Fruit fly (Drosophila melanogaster) whole organism, embryonic: ENCODE measurements around the gene hry.

Experiments
- Ada2b ChIP-seq: fragments of 200-800 bp; sonication (Bioruptor generic); IDR thresholded peaks from 2 replicates; pipeline ENCODE4 v1.3.6; 2022; ENCODE audit warnings: missing biosample characterization, missing genetic modification characterization
- Blimp-1 ChIP-seq: fragments of 200-800 bp; sonication (Bioruptor generic); optimal IDR thresholded peaks from 3 replicates; lab custom pipeline; 2018; ENCODE audit warnings: missing biosample characterization, missing genetic modification characterization, mild to moderate bottlenecking, moderate library complexity, missing genetic modification reagents
- CG10366 ChIP-seq: fragments of 200-800 bp; sonication (Bioruptor generic); IDR thresholded peaks from 2 replicates; pipeline ENCODE4 v1.3.6; 2022; ENCODE audit warnings: missing biosample characterization, missing genetic modification characterization
- CG10543 ChIP-seq: fragments of 200-800 bp; sonication (Bioruptor generic); optimal IDR thresholded peaks from 3 replicates; lab custom pipeline; 2017; ENCODE audit warnings: missing biosample characterization, mild to moderate bottlenecking, missing genetic modification characterization, moderate library complexity
- CG12744 ChIP-seq: fragments of 200-800 bp; sonication (Bioruptor generic); optimal IDR thresholded peaks from 2 replicates; lab custom pipeline; 2016; ENCODE audit warnings: missing biosample characterization, missing genetic modification characterization
- CG12769 ChIP-seq: fragments of 200-800 bp; sonication (Bioruptor generic); optimal IDR thresholded peaks from 2 replicates; lab custom pipeline; 2019; ENCODE audit warnings: missing biosample characterization, mild to moderate bottlenecking, missing genetic modification characterization, moderate library complexity
- CG13624 ChIP-seq: fragments of 200-800 bp; sonication (Bioruptor generic); optimal IDR thresholded peaks from 2 replicates; lab custom pipeline; 2016; ENCODE audit warnings: missing biosample characterization, missing genetic modification characterization
- CG13894 ChIP-seq: fragments of 200-800 bp; sonication (Bioruptor generic); optimal IDR thresholded peaks from 3 replicates; lab custom pipeline; 2018; ENCODE audit warnings: missing biosample characterization, mild to moderate bottlenecking, missing genetic modification characterization, moderate library complexity
- CG31365 ChIP-seq: fragments of 200-800 bp; sonication (Bioruptor generic); optimal IDR thresholded peaks from 2 replicates; lab custom pipeline; 2018; ENCODE audit warnings: missing biosample characterization, mild to moderate bottlenecking, missing genetic modification characterization
- CG34376 ChIP-seq: fragments of 200-800 bp; sonication (Bioruptor generic); optimal IDR thresholded peaks from 2 replicates; lab custom pipeline; 2018; ENCODE audit warnings: missing biosample characterization, mild to moderate bottlenecking, missing genetic modification characterization
- CG7839 ChIP-seq: fragments of 200-800 bp; sonication (Bioruptor generic); optimal IDR thresholded peaks from 3 replicates; lab custom pipeline; 2018; ENCODE audit warnings: missing biosample characterization, mild to moderate bottlenecking, missing genetic modification characterization, moderate library complexity
- CG7987 ChIP-seq: fragments of 200-800 bp; sonication (Bioruptor generic); optimal IDR thresholded peaks from 2 replicates; lab custom pipeline; 2018; ENCODE audit warnings: missing biosample characterization, mild to moderate bottlenecking, missing genetic modification characterization, moderate library complexity
- CrebB ChIP-seq: fragments of 200-800 bp; sonication (Bioruptor generic); optimal IDR thresholded peaks from 3 replicates; lab custom pipeline; 2018; ENCODE audit warnings: missing biosample characterization, mild to moderate bottlenecking, missing genetic modification characterization
- Deaf1 ChIP-seq: fragments of 200-800 bp; optimal IDR thresholded peaks from 3 replicates; lab custom pipeline; 2019; ENCODE audit warnings: missing biosample characterization, mild to moderate bottlenecking, missing genetic modification characterization, moderate library complexity
- Dfd ChIP-seq, 2 experiments: fragments of >200 bp; optimal IDR thresholded peaks; 2 replicates each; lab custom pipeline; 2017; ENCODE audit warnings: missing biosample characterization in 2 of 2, missing genetic modification characterization in 2 of 2
- E2f1 ChIP-seq: fragments of 200-800 bp; sonication (Bioruptor generic); IDR thresholded peaks from 2 replicates; pipeline ENCODE4 v1.3.6; 2022; ENCODE audit warnings: missing biosample characterization, missing genetic modification characterization
- E2f2 ChIP-seq: fragments of 200-800 bp; sonication (Bioruptor generic); IDR thresholded peaks from 2 replicates; pipeline ENCODE4 v1.3.6; 2022; ENCODE audit warnings: missing biosample characterization, missing genetic modification characterization
- Gsc ChIP-seq: fragments of 200-800 bp; sonication (Bioruptor generic); IDR thresholded peaks from 2 replicates; pipeline ENCODE4 v1.3.6; 2022; ENCODE audit warnings: missing biosample characterization, missing genetic modification characterization
- Hey ChIP-seq: fragments of 200-800 bp; sonication (Bioruptor generic); optimal IDR thresholded peaks from 3 replicates; lab custom pipeline; 2018; ENCODE audit warnings: missing biosample characterization, mild to moderate bottlenecking, missing genetic modification characterization
- HmgZ ChIP-seq: fragments of 200-800 bp; sonication (Bioruptor generic); optimal IDR thresholded peaks from 2 replicates; lab custom pipeline; 2018; ENCODE audit warnings: missing biosample characterization, mild to moderate bottlenecking, missing genetic modification characterization
- Lpt ChIP-seq: fragments of >200 bp; optimal IDR thresholded peaks from 2 replicates; lab custom pipeline; 2018; ENCODE audit warnings: missing biosample characterization, missing genetic modification characterization
- Meics ChIP-seq: fragments of 200-800 bp; sonication (Bioruptor generic); optimal IDR thresholded peaks from 2 replicates; lab custom pipeline; 2017; ENCODE audit warnings: missing biosample characterization, mild to moderate bottlenecking, missing genetic modification characterization
- NFAT ChIP-seq: fragments of 200-800 bp; sonication (Bioruptor generic); IDR thresholded peaks from 2 replicates; pipeline ENCODE4 v1.3.6; 2022; ENCODE audit warnings: missing biosample characterization, missing genetic modification characterization
- Opbp ChIP-seq: fragments of 200-800 bp; sonication (Bioruptor generic); IDR thresholded peaks from 3 replicates; pipeline ENCODE4 v1.3.6; 2022; ENCODE audit warnings: missing biosample characterization, missing genetic modification characterization; ENCODE audit not compliant: partially characterized antibody
- Sox102F ChIP-seq: fragments of 200-800 bp; sonication (Bioruptor generic); optimal IDR thresholded peaks from 2 replicates; lab custom pipeline; 2018; ENCODE audit warnings: missing biosample characterization, mild to moderate bottlenecking, missing genetic modification characterization, moderate library complexity
- Usf ChIP-seq: fragments of 200-800 bp; sonication (Bioruptor generic); optimal IDR thresholded peaks from 2 replicates; lab custom pipeline; 2017; ENCODE audit warnings: missing genotype, missing biosample characterization, missing genetic modification characterization
- Xrp1 ChIP-seq: fragments of 200-800 bp; sonication (Bioruptor generic); IDR thresholded peaks from 2 replicates; pipeline ENCODE4 v1.3.6; 2022; ENCODE audit warnings: missing biosample characterization, missing genetic modification characterization
- ab ChIP-seq: fragments of 200-800 bp; sonication (Bioruptor generic); optimal IDR thresholded peaks from 2 replicates; lab custom pipeline; 2016; ENCODE audit warnings: missing biosample characterization, missing genetic modification characterization
- chinmo ChIP-seq: fragments of 200-800 bp; sonication (Bioruptor generic); IDR thresholded peaks from 4 replicates; pipeline ENCODE4 v1.3.6; 2022; ENCODE audit warnings: missing biosample characterization, missing genetic modification characterization; ENCODE audit not compliant: partially characterized antibody
- corto ChIP-seq: fragments of 200-800 bp; sonication (Bioruptor generic); optimal IDR thresholded peaks from 2 replicates; lab custom pipeline; 2016; ENCODE audit warnings: missing biosample characterization, mild to moderate bottlenecking, missing genetic modification characterization, moderate library complexity
- cwo ChIP-seq: fragments of 200-800 bp; sonication (Bioruptor generic); optimal IDR thresholded peaks from 3 replicates; lab custom pipeline; 2017; ENCODE audit warnings: missing biosample characterization, missing genetic modification characterization, mild to moderate bottlenecking, moderate library complexity, missing genetic modification reagents
- dm ChIP-seq: fragments of 200-800 bp; sonication (Bioruptor generic); optimal IDR thresholded peaks from 3 replicates; lab custom pipeline; 2016; ENCODE audit warnings: missing biosample characterization, missing genetic modification characterization
- exex ChIP-seq: fragments of 200-800 bp; sonication (Bioruptor generic); optimal IDR thresholded peaks from 4 replicates; lab custom pipeline; 2018; ENCODE audit warnings: missing biosample characterization, mild to moderate bottlenecking, missing genetic modification characterization, moderate library complexity
- gfzf ChIP-seq: fragments of 200-800 bp; sonication (Bioruptor generic); optimal IDR thresholded peaks from 2 replicates; lab custom pipeline; 2016; ENCODE audit warnings: missing biosample characterization, mild to moderate bottlenecking, missing genetic modification characterization, moderate library complexity
- grn ChIP-seq: fragments of 200-800 bp; sonication (Bioruptor generic); optimal IDR thresholded peaks from 3 replicates; lab custom pipeline; 2017; ENCODE audit warnings: missing biosample characterization, missing genetic modification characterization
- gro ChIP-seq: fragments of 200-800 bp; sonication (Bioruptor generic); optimal IDR thresholded peaks from 2 replicates; lab custom pipeline; 2016; ENCODE audit warnings: missing biosample characterization, missing genetic modification characterization
- pho ChIP-seq: fragments of 200-800 bp; sonication (Bioruptor generic); optimal IDR thresholded peaks from 2 replicates; lab custom pipeline; 2016; ENCODE audit warnings: missing biosample characterization, missing genetic modification characterization
- phol ChIP-seq: fragments of 200-800 bp; sonication (Bioruptor generic); optimal IDR thresholded peaks from 3 replicates; lab custom pipeline; 2018; ENCODE audit warnings: missing biosample characterization, mild to moderate bottlenecking, missing genetic modification characterization, moderate library complexity
- sd ChIP-seq: fragments of 200-800 bp; sonication (Bioruptor generic); optimal IDR thresholded peaks from 3 replicates; lab custom pipeline; 2018; ENCODE audit warnings: missing biosample characterization, mild to moderate bottlenecking, missing genetic modification characterization, moderate library complexity
- sens ChIP-seq: fragments of 200-800 bp; sonication (Bioruptor generic); peaks from one replicate; lab custom pipeline; 2016; ENCODE audit warnings: missing biosample characterization, missing genetic modification characterization
- sens-2 ChIP-seq: fragments of 200-800 bp; sonication (Bioruptor generic); IDR thresholded peaks from 2 replicates; pipeline ENCODE4 v1.3.6; 2022; ENCODE audit warnings: missing biosample characterization, missing genetic modification characterization
- sisA ChIP-seq: fragments of 200-800 bp; sonication (Bioruptor generic); IDR thresholded peaks from 2 replicates; pipeline ENCODE4 v1.3.6; 2022; ENCODE audit warnings: missing biosample characterization, missing genetic modification characterization
- sug ChIP-seq: fragments of 200-800 bp; optimal IDR thresholded peaks from 2 replicates; lab custom pipeline; 2019; ENCODE audit warnings: missing biosample characterization, mild to moderate bottlenecking, missing genetic modification characterization, moderate library complexity
- ttk ChIP-seq: fragments of 200-800 bp; sonication (Bioruptor generic); IDR thresholded peaks from 2 replicates; pipeline ENCODE4 v2.1.2; 2022; ENCODE audit warnings: missing biosample characterization, missing genetic modification characterization
- vnd ChIP-seq: fragments of 200-800 bp; sonication (Bioruptor generic); IDR thresholded peaks from 3 replicates; pipeline ENCODE4 v1.3.6; 2022; ENCODE audit warnings: missing biosample characterization, missing genetic modification characterization; ENCODE audit not compliant: partially characterized antibody

The hry gene

DNA sequence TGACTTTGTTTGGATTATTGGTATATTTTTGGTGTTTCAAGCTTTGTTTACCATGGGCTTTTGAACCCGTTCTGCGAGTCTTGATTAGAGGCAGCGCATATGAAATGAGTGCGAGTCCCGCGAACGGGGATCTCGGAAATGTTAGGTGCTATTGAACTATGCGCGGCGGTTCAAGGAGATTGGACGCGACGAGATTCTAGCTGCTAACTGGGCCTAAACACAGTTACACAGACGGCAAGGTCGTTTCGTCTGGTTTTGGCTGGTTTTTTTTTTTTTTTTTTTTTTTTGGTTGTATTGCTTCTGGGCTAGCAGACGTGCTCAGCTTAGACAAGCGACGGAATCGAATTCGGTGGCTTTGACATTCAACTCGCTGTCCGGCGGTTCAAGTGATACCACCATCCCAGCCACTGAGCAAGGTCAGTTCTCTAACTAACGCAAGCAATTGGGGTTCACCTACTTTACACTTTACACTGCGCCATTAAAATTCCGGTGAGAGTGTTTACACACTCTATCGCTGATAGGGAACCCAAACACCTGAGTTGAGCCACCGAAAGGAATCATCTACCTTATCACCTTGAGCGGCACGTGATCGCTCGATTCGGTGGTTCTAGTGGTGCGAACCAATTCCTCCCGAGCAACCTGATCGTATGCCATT is 6.5 kb downstream of the hry start (continued):
- no peak for TF ChIP-seq sisA (GFP tag; lab: Robert Waterston, UW)
- peak; percentile 85; the same call in 2 of the 4 replicates for TF ChIP-seq chinmo (GFP tag; lab: Robert Waterston, UW)
- TF ChIP-seq grn (GFP tag; lab: Kevin White, UChicago) = no peak
- peak; percentile 11 for TF ChIP-seq CG12769
- TF ChIP-seq pho (GFP tag; lab: Kevin White, UChicago) = no peak
- no peak for TF ChIP-seq E2f2 (GFP tag; lab: Robert Waterston, UW)
- no peak for TF ChIP-seq Usf (GFP tag; lab: Kevin White, UChicago)

DNA sequence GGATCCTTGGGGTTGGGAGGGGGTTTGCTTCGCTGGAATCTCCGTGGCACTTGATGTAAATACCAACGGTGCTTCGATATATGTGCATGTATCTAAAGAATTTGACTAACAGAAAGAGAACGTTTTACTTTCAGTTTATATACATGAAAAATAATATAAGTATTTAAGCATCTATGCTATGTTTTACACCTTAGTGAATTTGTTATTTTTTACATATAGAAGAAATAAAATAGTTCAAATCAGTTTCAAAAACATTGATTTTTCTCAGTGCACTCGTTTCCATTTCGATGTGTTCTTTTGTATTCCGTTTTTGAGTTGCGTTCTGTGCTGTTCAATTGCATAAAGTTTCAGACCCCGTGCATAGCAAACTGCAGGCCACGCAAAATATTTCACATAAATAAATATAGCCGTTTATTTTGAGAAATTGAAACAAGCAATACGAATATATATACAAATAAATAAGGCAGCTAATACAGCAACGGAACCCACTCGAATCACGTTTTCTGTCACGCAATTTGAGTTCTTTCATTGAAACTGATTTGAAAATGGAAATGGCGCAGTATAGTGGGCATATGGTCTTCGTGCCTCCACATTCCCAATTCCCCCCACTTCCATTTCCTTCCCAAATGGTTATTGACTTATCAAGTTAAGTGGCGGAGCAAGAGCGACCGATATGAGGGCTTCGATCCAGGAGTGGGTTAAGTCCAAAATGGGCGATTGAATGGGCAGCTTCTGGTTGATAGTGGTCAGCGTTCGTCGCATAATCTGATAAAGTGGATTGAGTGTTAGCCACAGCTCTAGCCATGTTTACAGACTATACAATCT is 7.2 kb downstream of the hry start:
- TF ChIP-seq Blimp-1 (GFP tag; lab: Kevin White, UChicago) (peak; percentile 9), CG7987 (GFP tag; lab: Kevin White, UChicago) (peak; percentile 13), Dfd (GFP tag; optimal IDR thresholded peaks at IDR 0.05; lab: Kevin White, UChicago) (no peak), Gsc (GFP tag; lab: Robert Waterston, UW) (no peak), Xrp1 (GFP tag; lab: Robert Waterston, UW) (peak; percentile 25; the same call in 1 of the 2 replicates), ab (no peak), Hey (tag; lab: Kevin White, UChicago) (peak; percentile 72), sug (peak; percentile 82), CG10543 (GFP tag; lab: Kevin White, UChicago) (peak; percentile 7), dm (GFP tag; lab: Kevin White, UChicago) (no peak), Opbp (GFP tag; lab: Robert Waterston, UW) (no peak), Ada2b (peak; percentile 34; the same call in 1 of the 2 replicates), CG7839 (tag; lab: Kevin White, UChicago) (peak; percentile 9), gfzf (GFP tag; lab: Kevin White, UChicago) (no peak), sd (tag; lab: Kevin White, UChicago) (peak; percentile 52), CG12744 (GFP tag; lab: Kevin White, UChicago) (no peak), sens (GFP tag; lab: Kevin White, UChicago) (peak; percentile 0), chinmo (GFP tag; lab: Robert Waterston, UW) (peak; percentile 69; the same call in 2 of the 4 replicates), exex (tag; lab: Kevin White, UChicago) (peak; percentile 85), corto (GFP tag; lab: Kevin White, UChicago) (no peak), sens-2 (0 out of 2 replicates have a peak, but pooled peaks have one; percentile 42), Deaf1 (peak; percentile 20), gro (GFP tag; lab: Kevin White, UChicago) (peak; percentile 39), CG34376 (GFP tag; lab: Kevin White, UChicago) (peak; percentile 28), E2f1 (GFP tag; lab: Robert Waterston, UW) (peak; percentile 29; the same call in 1 of the 2 replicates), CG13894 (tag; lab: Kevin White, UChicago) (peak; percentile 17), HmgZ (tag; lab: Kevin White, UChicago) (peak; percentile 17), CG31365 (no peak), vnd (GFP tag; lab: Robert Waterston, UW) (0 out of 3 replicates have a peak, but pooled peaks have one; percentile 35), cwo (GFP tag; lab: Kevin White, UChicago) (peak; percentile 83), CG12769 (peak; percentile 80), Meics (GFP tag; lab: Kevin White, UChicago) (no peak), ttk (0 out of 2 replicates have a peak, but pooled peaks have one; percentile 6), CrebB (tag; lab: Kevin White, UChicago) (no peak), CG13624 (GFP tag; lab: Kevin White, UChicago) (peak; percentile 29), Lpt (GFP tag; lab: Kevin White, UChicago) (no peak), Sox102F (GFP tag; lab: Kevin White, UChicago) (peak; percentile 7), phol (peak; percentile 7), NFAT (GFP tag; lab: Robert Waterston, UW) (peak; percentile 19; the same call in 1 of the 2 replicates), CG10366 (GFP tag; lab: Robert Waterston, UW) (no peak)
